In the genomic region with DNA sequence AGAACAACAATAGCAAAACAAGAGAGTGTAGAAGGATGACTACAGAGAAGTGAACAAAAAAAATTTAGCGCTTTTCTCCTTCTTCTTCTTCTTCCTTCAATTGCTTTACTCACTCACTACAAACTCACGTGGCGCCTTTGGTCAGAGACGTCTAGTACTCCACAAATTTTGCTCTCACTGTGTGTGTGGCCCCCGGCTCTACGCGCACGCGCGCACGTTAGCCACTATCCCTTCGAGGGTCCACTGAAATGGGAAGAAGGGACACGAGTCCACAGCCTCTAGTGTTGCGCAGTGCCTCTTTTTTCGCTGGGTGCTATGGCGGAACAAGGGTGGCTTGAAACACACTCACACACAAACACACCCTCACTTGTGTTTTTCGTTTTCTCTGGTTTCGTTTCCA, we compare ENCODE assay signal across 1 worm cellular context.
A peak's percentile ranks its signal among the peaks of the same experiment; 100 is the strongest.
TF ChIP-seq lines count a peak whose summit lies in the region.

No protein-coding gene starts in this region.

TF ChIP-seq in whole organism, L4 larva, 104 proteins besides CTCF, POLR2A, EP300 and RAD21 (continued from another document):
- no peak for TF ChIP-seq duxl-1 (tag; optimal IDR thresholded peaks at IDR 0.05; lab: Kevin White, UChicago; ENCODE audit: poor library complexity)
- TF ChIP-seq T20F7.1 (GFP tag; optimal IDR thresholded peaks at IDR 0.05; lab: Kevin White, UChicago), result no peak
- no peak for TF ChIP-seq arid-1 (GFP tag; conservative IDR thresholded peaks at IDR 0.05; lab: Robert Waterston, UW)
- peak; percentile 4 for TF ChIP-seq mxl-3 (GFP tag; optimal IDR thresholded peaks at IDR 0.05; lab: Kevin White, UChicago)
- TF ChIP-seq Y5F2A.4 (GFP tag; optimal IDR thresholded peaks at IDR 0.05; lab: Kevin White, UChicago), result no peak
- no peak for TF ChIP-seq dve-1 (tag; optimal IDR thresholded peaks at IDR 0.05; lab: Kevin White, UChicago; ENCODE audit: insufficient read depth)
- no peak for TF ChIP-seq nhr-102 (tag; optimal IDR thresholded peaks at IDR 0.05; lab: Kevin White, UChicago)
- TF ChIP-seq F44E2.7 (GFP tag; IDR thresholded peaks at IDR 0.05; lab: Robert Waterston, UW), result no peak
- no peak for TF ChIP-seq lin-29 (GFP tag; IDR thresholded peaks at IDR 0.05; lab: Robert Waterston, UW)
- no peak for TF ChIP-seq tag-97 (GFP tag; IDR thresholded peaks at IDR 0.05; lab: Robert Waterston, UW)
- TF ChIP-seq saeg-2 (GFP tag; IDR thresholded peaks at IDR 0.05; lab: Robert Waterston, UW), result no peak
- no peak for TF ChIP-seq Y105C5A.15 (GFP tag; IDR thresholded peaks at IDR 0.05; lab: Robert Waterston, UW)
- TF ChIP-seq mdt-29 (GFP tag; IDR thresholded peaks at IDR 0.05; lab: Robert Waterston, UW), result no peak
- TF ChIP-seq hlh-30 (tag; optimal IDR thresholded peaks at IDR 0.05; lab: Kevin White, UChicago; ENCODE audit: insufficient read depth), result peak; percentile 77
- TF ChIP-seq F49E8.2 (tag; optimal IDR thresholded peaks at IDR 0.05; lab: Kevin White, UChicago; ENCODE audit: borderline replicate concordance), result no peak
- TF ChIP-seq zfp-3 (GFP tag; conservative IDR thresholded peaks at IDR 0.05; lab: Robert Waterston, UW), result no peak
- peak; percentile 63 to 84 for TF ChIP-seq mdl-1 (tag; optimal IDR thresholded peaks at IDR 0.05; lab: Kevin White, UChicago)
- TF ChIP-seq ceh-82 (tag; optimal IDR thresholded peaks at IDR 0.05; lab: Kevin White, UChicago), result no peak
- TF ChIP-seq aha-1 (tag; lab: Kevin White, UChicago), result peak; percentile 87
- no peak for TF ChIP-seq nhr-11 (tag; optimal IDR thresholded peaks at IDR 0.05; lab: Kevin White, UChicago)
- TF ChIP-seq fkh-10 (GFP tag; optimal IDR thresholded peaks at IDR 0.05; lab: Kevin White, UChicago), result peak; percentile 74
- no peak for TF ChIP-seq daf-8 (GFP tag; IDR thresholded peaks at IDR 0.05; lab: Robert Waterston, UW)
- no peak for TF ChIP-seq dmd-8 (GFP tag; IDR thresholded peaks at IDR 0.05; lab: Robert Waterston, UW)
- no peak for TF ChIP-seq lir-3 (tag; optimal IDR thresholded peaks at IDR 0.05; lab: Kevin White, UChicago)
- TF ChIP-seq nhr-77 (tag; optimal IDR thresholded peaks at IDR 0.05; lab: Kevin White, UChicago), result no peak
- TF ChIP-seq zip-2 (tag; optimal IDR thresholded peaks at IDR 0.05; lab: Kevin White, UChicago), result no peak
- TF ChIP-seq nhr-10 (tag; optimal IDR thresholded peaks at IDR 0.05; lab: Kevin White, UChicago), result no peak
TF ChIP-seq in whole organism, L4 larva: peak in this region for 15.
